Worm (Caenorhabditis elegans): ENCODE results near the gene sra-29.

- TF ChIP-seq lsy-2 (tag; optimal IDR thresholded peaks at IDR 0.05) (no peak), nhr-129 (tag; optimal IDR thresholded peaks at IDR 0.05) (no peak), nhr-25 (tag; optimal IDR thresholded peaks at IDR 0.05) (no peak), unc-39 (tag; optimal IDR thresholded peaks at IDR 0.05) (no peak), aly-2 (tag; optimal IDR thresholded peaks at IDR 0.05) (no peak), dmd-4 (tag; optimal IDR thresholded peaks at IDR 0.05) (no peak), unc-55 (GFP tag; optimal IDR thresholded peaks at IDR 0.05) (no peak), lin-11 (tag; optimal IDR thresholded peaks at IDR 0.05) (no peak), ZK546.5 (tag; optimal IDR thresholded peaks at IDR 0.05) (no peak)
Measured at ce11 chrII:6594151-6594550, 18.6 kb upstream of the sra-29 start, which contains the start of gene aipr-1.

Measured in whole organism, L2 larva.